Fruit fly (Drosophila melanogaster): ENCODE data around the gene Marf1.

DNA sequence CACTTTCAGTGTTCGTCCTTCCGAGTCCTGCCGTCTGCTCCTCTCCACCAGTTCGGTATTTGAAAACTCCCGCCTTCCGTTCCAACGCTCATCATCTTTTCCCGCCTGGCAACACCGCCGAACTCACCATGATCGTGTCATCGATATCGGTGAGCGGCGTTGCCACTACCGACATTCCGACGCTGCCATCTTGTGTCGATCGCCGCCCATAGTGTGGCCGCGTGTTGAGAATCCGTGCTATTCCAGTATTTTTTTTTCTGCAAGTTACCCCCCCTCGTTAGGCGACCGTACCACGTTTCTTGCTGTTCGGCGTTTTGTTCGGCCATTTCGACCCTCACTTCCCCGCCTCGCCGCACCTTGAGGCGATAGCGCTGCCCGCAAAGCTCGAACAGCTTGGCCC lies 47.5 kb upstream of the Marf1 start:
- no peak for TF ChIP-seq CG14655 (GFP tag; optimal IDR thresholded peaks at IDR 0.05)
- TF ChIP-seq CG8159 (tag; optimal IDR thresholded peaks at IDR 0.05), result no peak
- no peak for TF ChIP-seq CG13204 (GFP tag; optimal IDR thresholded peaks at IDR 0.05)
- TF ChIP-seq Pif1A (GFP tag; optimal IDR thresholded peaks at IDR 0.05), result no peak
